Worm (Caenorhabditis elegans) whole organism, young adult: ENCODE measurements around the gene C25A8.2.

ENCODE experiments used
- B0261.1 ChIP-seq: sonication (generic microtip); optimal IDR thresholded peaks from 2 replicates; lab custom pipeline; 2016; ENCODE audit warnings: mild to moderate bottlenecking, missing genetic modification characterization, moderate library complexity, missing compliant biosample characterization
- F33H1.4 ChIP-seq: fragments of 200-800 bp; sonication (Bioruptor generic); IDR thresholded peaks from 2 replicates; pipeline ENCODE4 v1.3.6; 2022; ENCODE audit warnings: missing genetic modification reagents, missing genetic modification characterization, missing compliant biosample characterization
- F57A8.1 ChIP-seq: fragments of 200-800 bp; sonication (Bioruptor generic); optimal IDR thresholded peaks from 2 replicates; lab custom pipeline; 2018; ENCODE audit warnings: mild to moderate bottlenecking, missing genetic modification characterization, moderate library complexity, missing compliant biosample characterization
- K11D2.4 ChIP-seq: fragments of 200-800 bp; sonication (Bioruptor generic); IDR thresholded peaks from 2 replicates; pipeline ENCODE4 v1.3.6; 2022; ENCODE audit warnings: missing genetic modification reagents, missing genetic modification characterization, missing compliant biosample characterization
- T26A5.8 ChIP-seq: sonication (generic microtip); optimal IDR thresholded peaks from 2 replicates; lab custom pipeline; 2016; ENCODE audit warnings: missing genetic modification characterization, missing compliant biosample characterization
- Y53F4B.3 ChIP-seq: fragments of 200-800 bp; sonication (Bioruptor generic); IDR thresholded peaks from 2 replicates; pipeline ENCODE4 v1.3.6; 2022; ENCODE audit warnings: missing genetic modification reagents, missing genetic modification characterization, missing compliant biosample characterization
- Y53G8AR.9 ChIP-seq: fragments of 200-800 bp; sonication (Bioruptor generic); conservative IDR thresholded peaks from 2 replicates; pipeline ENCODE4 v1.3.6; 2022; ENCODE audit warnings: missing genetic modification reagents, missing genetic modification characterization, missing compliant biosample characterization
- Y56A3A.18 ChIP-seq: fragments of 200-800 bp; sonication (Bioruptor generic); IDR thresholded peaks from 2 replicates; pipeline ENCODE4 v1.3.6; 2022; ENCODE audit warnings: missing genetic modification reagents, missing genetic modification characterization, missing compliant biosample characterization
- Y67H2A.10 ChIP-seq: fragments of 200-800 bp; sonication (Bioruptor generic); conservative IDR thresholded peaks from 2 replicates; pipeline ENCODE4 v1.3.6; 2022; ENCODE audit warnings: missing genetic modification reagents, missing genetic modification characterization, missing compliant biosample characterization
- ZK185.1 ChIP-seq: sonication (generic microtip); optimal IDR thresholded peaks from 2 replicates; lab custom pipeline; 2016; ENCODE audit warnings: mild to moderate bottlenecking, missing genetic modification characterization, missing compliant biosample characterization; ENCODE audit not compliant: poor library complexity, severe bottlenecking
- akir-1 ChIP-seq: fragments of 200-800 bp; sonication (Bioruptor generic); optimal IDR thresholded peaks from 2 replicates; lab custom pipeline; 2018; ENCODE audit warnings: mild to moderate bottlenecking, missing genetic modification characterization, moderate library complexity, missing compliant biosample characterization
- aptf-2 ChIP-seq: fragments of 200-800 bp; sonication (Bioruptor generic); conservative IDR thresholded peaks from 2 replicates; pipeline ENCODE4 v1.3.6; 2022; ENCODE audit warnings: missing genetic modification reagents, missing genetic modification characterization, missing compliant biosample characterization
- attf-3 ChIP-seq: fragments of 200-800 bp; sonication (Bioruptor generic); conservative IDR thresholded peaks from 2 replicates; pipeline ENCODE4 v1.3.6; 2022; ENCODE audit warnings: missing genetic modification reagents, missing genetic modification characterization, missing compliant biosample characterization
- cebp-1 ChIP-seq, 2 experiments: fragments of 200-800 bp in 1 of 2; sonication (Bioruptor generic) in 1 of 2; sonication (generic microtip) in 1 of 2; IDR thresholded peaks in 1 of 2; optimal IDR thresholded peaks in 1 of 2; 2 replicates each; pipeline versions ENCODE4 v1.3.6 to Lab custom; 2017 to 2022; ENCODE audit warnings: missing compliant biosample characterization in 2 of 2, missing genetic modification characterization in 2 of 2, mild to moderate bottlenecking in 1 of 2, missing genetic modification reagents in 1 of 2, moderate library complexity in 1 of 2
- cebp-2 ChIP-seq: fragments of 200-800 bp; sonication (Bioruptor generic); IDR thresholded peaks from 2 replicates; pipeline ENCODE4 v1.3.6; 2022; ENCODE audit warnings: missing genetic modification characterization, missing compliant biosample characterization
- ceh-27 ChIP-seq: fragments of 200-800 bp; sonication (Bioruptor generic); optimal IDR thresholded peaks from 2 replicates; lab custom pipeline; 2018; ENCODE audit warnings: mild to moderate bottlenecking, missing genetic modification characterization, moderate library complexity, missing compliant biosample characterization
- ceh-79 ChIP-seq: sonication (generic microtip); optimal IDR thresholded peaks from 2 replicates; lab custom pipeline; 2017; ENCODE audit warnings: mild to moderate bottlenecking, missing genetic modification characterization, missing compliant biosample characterization
- dpff-1 ChIP-seq: sonication (generic microtip); optimal IDR thresholded peaks from 2 replicates; lab custom pipeline; 2017; ENCODE audit warnings: mild to moderate bottlenecking, missing genetic modification characterization, missing compliant biosample characterization
- ekl-4 ChIP-seq: fragments of 200-800 bp; sonication (Bioruptor generic); IDR thresholded peaks from 2 replicates; pipeline ENCODE4 v1.3.6; 2022; ENCODE audit warnings: missing genetic modification reagents, missing genetic modification characterization, missing compliant biosample characterization
- ets-4 ChIP-seq: fragments of 200-800 bp; sonication (Bioruptor generic); optimal IDR thresholded peaks from 2 replicates; lab custom pipeline; 2018; ENCODE audit warnings: mild to moderate bottlenecking, missing genetic modification characterization, missing compliant biosample characterization
- hrde-1 ChIP-seq: sonication (generic microtip); optimal IDR thresholded peaks from 2 replicates; lab custom pipeline; 2016; ENCODE audit warnings: missing genetic modification characterization, mild to moderate bottlenecking, missing compliant biosample characterization, moderate library complexity, missing genotype, missing genetic modification reagents, borderline replicate concordance
- lin-40 ChIP-seq: sonication (generic microtip); optimal IDR thresholded peaks from 2 replicates; lab custom pipeline; 2016; ENCODE audit warnings: missing genetic modification characterization, mild to moderate bottlenecking, missing compliant biosample characterization, missing genotype, missing genetic modification reagents
- madf-10 ChIP-seq: sonication (generic microtip); optimal IDR thresholded peaks from 2 replicates; lab custom pipeline; 2016; ENCODE audit warnings: mild to moderate bottlenecking, missing genetic modification characterization, missing compliant biosample characterization
- madf-3 ChIP-seq: fragments of 200-800 bp; sonication (Bioruptor generic); IDR thresholded peaks from 2 replicates; pipeline ENCODE4 v1.3.6; 2022; ENCODE audit warnings: missing genetic modification reagents, missing genetic modification characterization, missing compliant biosample characterization
- madf-6 ChIP-seq: fragments of 200-800 bp; sonication (Bioruptor generic); IDR thresholded peaks from 2 replicates; pipeline ENCODE4 v1.3.6; 2022; ENCODE audit warnings: missing genetic modification reagents, missing genetic modification characterization, missing compliant biosample characterization
- nfyb-1 ChIP-seq: fragments of 200-800 bp; sonication (Bioruptor generic); IDR thresholded peaks from 2 replicates; pipeline ENCODE4 v1.3.6; 2022; ENCODE audit warnings: missing genetic modification reagents, missing genetic modification characterization, missing compliant biosample characterization
- sdz-38 ChIP-seq: sonication (generic microtip); optimal IDR thresholded peaks from 2 replicates; lab custom pipeline; 2016; ENCODE audit warnings: missing genotype, missing genetic modification characterization, missing compliant biosample characterization
- snpc-1.3 ChIP-seq: sonication (generic microtip); optimal IDR thresholded peaks from 2 replicates; lab custom pipeline; 2017; ENCODE audit warnings: missing genetic modification characterization, mild to moderate bottlenecking, missing compliant biosample characterization, antibody characterized with exemption, moderate library complexity, missing genotype, missing genetic modification reagents; ENCODE audit not compliant: insufficient read depth
- somi-1 ChIP-seq: fragments of 200-800 bp; sonication (Bioruptor generic); optimal IDR thresholded peaks from 2 replicates; lab custom pipeline; 2018; ENCODE audit warnings: mild to moderate bottlenecking, missing genetic modification characterization, missing compliant biosample characterization
- tbp1 ChIP-seq: fragments of 200-800 bp; sonication (Bioruptor generic); optimal IDR thresholded peaks from 2 replicates; lab custom pipeline; 2018; ENCODE audit warnings: mild to moderate bottlenecking, missing genetic modification characterization, missing compliant biosample characterization
- tbx-9 ChIP-seq: sonication (generic microtip); optimal IDR thresholded peaks from 2 replicates; lab custom pipeline; 2016; ENCODE audit warnings: borderline replicate concordance, missing genetic modification characterization, inconsistent platforms, missing compliant biosample characterization

The C25A8.2 gene

ce11 chrIV:7052135-7052534 is 42.5 kb downstream of the C25A8.2 start:
- TF ChIP-seq Y67H2A.10 (GFP tag; lab: Robert Waterston, UW) (no peak), madf-6 (no peak), madf-3 (0 out of 2 replicates have a peak, but pooled peaks have one; percentile 52), tbp1 (GFP tag; lab: Kevin White, UChicago) (no peak), sdz-38 (tag; lab: Kevin White, UChicago) (no peak), akir-1 (no peak), T26A5.8 (tag; lab: Kevin White, UChicago) (no peak), madf-10 (tag; lab: Kevin White, UChicago) (no peak), snpc-1.3 (tag; lab: Kevin White, UChicago) (no peak), attf-3 (GFP tag; lab: Robert Waterston, UW) (no peak), lin-40 (tag; lab: Kevin White, UChicago) (no peak), F33H1.4 (GFP tag; lab: Robert Waterston, UW) (no peak), ceh-27 (GFP tag; lab: Kevin White, UChicago) (no peak), nfyb-1 (0 out of 2 replicates have a peak, but pooled peaks have one; percentile 7), ekl-4 (GFP tag; lab: Robert Waterston, UW) (no peak), tbx-9 (tag; lab: Kevin White, UChicago) (no peak), dpff-1 (tag; lab: Kevin White, UChicago) (no peak), Y56A3A.18 (no peak), Y53F4B.3 (GFP tag; lab: Robert Waterston, UW) (no peak), ZK185.1 (tag; lab: Kevin White, UChicago) (peak; percentile 15)
- TF ChIP-seq, all 124 proteins: peak for 3

ce11 chrIV:7057677-7058076 is 48.0 kb downstream of the C25A8.2 start, which contains the start of gene srx-50:
Gene srx-50, plus strand, starts transcription at chrIV:7057977.
- TF ChIP-seq cebp-1 (GFP tag; IDR thresholded peaks at IDR 0.05; lab: Robert Waterston, UW), result no peak
- TF ChIP-seq cebp-1 (tag; optimal IDR thresholded peaks at IDR 0.05; lab: Kevin White, UChicago), result no peak
- TF ChIP-seq K11D2.4 (GFP tag; lab: Robert Waterston, UW), result no peak
- TF ChIP-seq snpc-1.3 (tag; lab: Kevin White, UChicago), result no peak
- TF ChIP-seq madf-10 (tag; lab: Kevin White, UChicago), result no peak
- TF ChIP-seq T26A5.8 (tag; lab: Kevin White, UChicago), result no peak
- TF ChIP-seq somi-1 (GFP tag; lab: Kevin White, UChicago), result no peak
- TF ChIP-seq ets-4 (GFP tag; lab: Kevin White, UChicago), result no peak
- no peak for TF ChIP-seq F57A8.1 (GFP tag; lab: Kevin White, UChicago)
- no peak for TF ChIP-seq F33H1.4 (GFP tag; lab: Robert Waterston, UW)
- TF ChIP-seq hrde-1 (tag; lab: Kevin White, UChicago), result no peak
- no peak for TF ChIP-seq aptf-2 (GFP tag; lab: Robert Waterston, UW)
- TF ChIP-seq B0261.1 (tag; lab: Kevin White, UChicago), result no peak
- no peak for TF ChIP-seq ceh-79 (tag; lab: Kevin White, UChicago)
- TF ChIP-seq Y53G8AR.9, result no peak
- TF ChIP-seq cebp-2 (GFP tag; lab: Robert Waterston, UW), result no peak
